Fruit fly (Drosophila melanogaster): ENCODE data around the gene Arp5.

The Arp5 gene

DNA sequence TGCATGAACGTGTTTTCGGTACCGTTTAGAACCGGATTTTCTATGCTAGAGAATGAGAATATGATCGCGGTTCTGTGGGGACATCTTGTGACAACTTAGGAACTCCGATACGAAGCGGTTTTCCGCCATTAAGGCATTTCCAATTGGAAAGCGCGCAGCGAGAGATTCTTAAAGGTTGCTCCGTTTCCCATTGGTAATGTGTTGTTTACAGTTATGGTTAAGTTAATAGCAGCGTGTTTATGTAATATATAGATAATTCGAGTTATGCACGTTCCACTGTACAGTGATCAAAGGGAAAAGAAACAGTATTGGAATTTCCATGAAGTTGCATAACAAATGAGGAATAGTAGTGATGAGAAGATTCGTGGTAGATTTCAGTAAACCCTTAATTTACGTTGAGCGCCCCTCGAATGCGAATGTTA, 16.4 kb upstream of the Arp5 start (continued):
- TF ChIP-seq CG3919 (GFP tag; optimal IDR thresholded peaks at IDR 0.05) (peak; percentile 45), lz (GFP tag; optimal IDR thresholded peaks at IDR 0.05) (peak; percentile 32), CG11762 (GFP tag; optimal IDR thresholded peaks at IDR 0.05; ENCODE audit: insufficient read depth) (peak; percentile 6), CG6808 (GFP tag; optimal IDR thresholded peaks at IDR 0.05) (no peak), fd85E (GFP tag; optimal IDR thresholded peaks at IDR 0.05) (no peak), pdm3 (GFP tag; optimal IDR thresholded peaks at IDR 0.05) (peak; percentile 29), CG34406 (GFP tag; optimal IDR thresholded peaks at IDR 0.05) (peak; percentile 2), Hr4 (GFP tag; optimal IDR thresholded peaks at IDR 0.05) (peak; percentile 16)

- TF ChIP-seq CG16779 (tag; optimal IDR thresholded peaks at IDR 0.05) = no peak
- TF ChIP-seq CG10631 (GFP tag; optimal IDR thresholded peaks at IDR 0.05) = no peak
- no peak for TF ChIP-seq Smox (GFP tag; optimal IDR thresholded peaks at IDR 0.05)
- peak; percentile 28; the same call in 1 of the 2 replicates for TF ChIP-seq CG15336 (GFP tag; IDR thresholded peaks at IDR 0.05)
- peak; percentile 21; the same call in 1 of the 3 replicates for TF ChIP-seq CG8119 (GFP tag; IDR thresholded peaks at IDR 0.05)
- TF ChIP-seq vri (GFP tag; optimal IDR thresholded peaks at IDR 0.05) = peak; percentile 51
- TF ChIP-seq CG34406 (GFP tag; optimal IDR thresholded peaks at IDR 0.05) = no peak
- TF ChIP-seq eg (GFP tag; IDR thresholded peaks at IDR 0.05) = peak; percentile 20; the same call in 1 of the 3 replicates
- TF ChIP-seq Eip78C (GFP tag) = peak; percentile 10
- TF ChIP-seq dac (GFP tag; optimal IDR thresholded peaks at IDR 0.05) = no peak
- TF ChIP-seq fkh (GFP tag; optimal IDR thresholded peaks at IDR 0.05) = peak; percentile 8
- no peak for TF ChIP-seq Hr4 (GFP tag; optimal IDR thresholded peaks at IDR 0.05)
- no peak for TF ChIP-seq lz (GFP tag; optimal IDR thresholded peaks at IDR 0.05)
These were observed 15.2 kb upstream of the Arp5 start for dm6 chr3R:18169982-18170531.

- peak; percentile 47 for TF ChIP-seq Blimp-1 (GFP tag; optimal IDR thresholded peaks at IDR 0.05)
- peak in 1 of 2 experiments; percentile 87 for TF ChIP-seq salr (GFP tag; optimal IDR thresholded peaks at IDR 0.05)
- no peak for TF ChIP-seq fd85E (GFP tag; optimal IDR thresholded peaks at IDR 0.05)
- TF ChIP-seq Eip93F (GFP tag; optimal IDR thresholded peaks at IDR 0.05) = no peak
- TF ChIP-seq svp (GFP tag) = peak; percentile 91
- TF ChIP-seq dac (GFP tag; optimal IDR thresholded peaks at IDR 0.05) = peak; percentile 67
- no peak for TF ChIP-seq spab (GFP tag; optimal IDR thresholded peaks at IDR 0.05)
- peak; percentile 85 for TF ChIP-seq pdm3 (GFP tag; optimal IDR thresholded peaks at IDR 0.05)
- no peak for TF ChIP-seq Eip75B (GFP tag; optimal IDR thresholded peaks at IDR 0.05)
- no peak for TF ChIP-seq CG10669 (GFP tag; optimal IDR thresholded peaks at IDR 0.05)
- peak; percentile 80 for TF ChIP-seq Sox14 (GFP tag; optimal IDR thresholded peaks at IDR 0.05)
- peak; percentile 90 for TF ChIP-seq CG6276 (GFP tag; optimal IDR thresholded peaks at IDR 0.05)
- peak; percentile 82 for TF ChIP-seq cyc (GFP tag; optimal IDR thresholded peaks at IDR 0.05)
- peak; percentile 82 for TF ChIP-seq acj6 (GFP tag; optimal IDR thresholded peaks at IDR 0.05)
- TF ChIP-seq CG11902 (GFP tag; optimal IDR thresholded peaks at IDR 0.05) = peak; percentile 50
- TF ChIP-seq esn (GFP tag; optimal IDR thresholded peaks at IDR 0.05) = peak; percentile 85
- TF ChIP-seq vri (GFP tag; optimal IDR thresholded peaks at IDR 0.05) = no peak
- peak; percentile 79 for TF ChIP-seq lz (GFP tag; optimal IDR thresholded peaks at IDR 0.05)
- TF ChIP-seq eg (GFP tag; IDR thresholded peaks at IDR 0.05) = peak; percentile 74; the same call in 2 of the 3 replicates
- TF ChIP-seq CG3032 (tag; optimal IDR thresholded peaks at IDR 0.05) = peak; percentile 64
- TF ChIP-seq CG8632 (GFP tag; optimal IDR thresholded peaks at IDR 0.05) = peak; percentile 65
- no peak for TF ChIP-seq Met (GFP tag; optimal IDR thresholded peaks at IDR 0.05)
- peak; percentile 71 for TF ChIP-seq CG16779 (tag; optimal IDR thresholded peaks at IDR 0.05)
- no peak for TF ChIP-seq achi (GFP tag; optimal IDR thresholded peaks at IDR 0.05)
- TF ChIP-seq OdsH (GFP tag; optimal IDR thresholded peaks at IDR 0.05) = peak; percentile 84
- TF ChIP-seq net (GFP tag; optimal IDR thresholded peaks at IDR 0.05) = peak; percentile 81
- TF ChIP-seq CG1621 (tag; optimal IDR thresholded peaks at IDR 0.05) = no peak
- TF ChIP-seq CG8319 (GFP tag; optimal IDR thresholded peaks at IDR 0.05) = peak; percentile 50
- no peak for TF ChIP-seq CG9139 (GFP tag; optimal IDR thresholded peaks at IDR 0.05)
- peak; percentile 79 for TF ChIP-seq CG4318 (GFP tag; optimal IDR thresholded peaks at IDR 0.05)
- peak; percentile 83 for TF ChIP-seq topi (GFP tag; optimal IDR thresholded peaks at IDR 0.05)
- no peak for TF ChIP-seq ss (GFP tag; optimal IDR thresholded peaks at IDR 0.05)
- peak; percentile 64 for TF ChIP-seq Sox15 (GFP tag; optimal IDR thresholded peaks at IDR 0.05)
These were observed 13.0 kb upstream of the Arp5 start for dm6 chr3R:18171983-18172967.

Data from whole organism, prepupa.